Worm (Caenorhabditis elegans): ENCODE measurements around the gene unc-98.

DNA sequence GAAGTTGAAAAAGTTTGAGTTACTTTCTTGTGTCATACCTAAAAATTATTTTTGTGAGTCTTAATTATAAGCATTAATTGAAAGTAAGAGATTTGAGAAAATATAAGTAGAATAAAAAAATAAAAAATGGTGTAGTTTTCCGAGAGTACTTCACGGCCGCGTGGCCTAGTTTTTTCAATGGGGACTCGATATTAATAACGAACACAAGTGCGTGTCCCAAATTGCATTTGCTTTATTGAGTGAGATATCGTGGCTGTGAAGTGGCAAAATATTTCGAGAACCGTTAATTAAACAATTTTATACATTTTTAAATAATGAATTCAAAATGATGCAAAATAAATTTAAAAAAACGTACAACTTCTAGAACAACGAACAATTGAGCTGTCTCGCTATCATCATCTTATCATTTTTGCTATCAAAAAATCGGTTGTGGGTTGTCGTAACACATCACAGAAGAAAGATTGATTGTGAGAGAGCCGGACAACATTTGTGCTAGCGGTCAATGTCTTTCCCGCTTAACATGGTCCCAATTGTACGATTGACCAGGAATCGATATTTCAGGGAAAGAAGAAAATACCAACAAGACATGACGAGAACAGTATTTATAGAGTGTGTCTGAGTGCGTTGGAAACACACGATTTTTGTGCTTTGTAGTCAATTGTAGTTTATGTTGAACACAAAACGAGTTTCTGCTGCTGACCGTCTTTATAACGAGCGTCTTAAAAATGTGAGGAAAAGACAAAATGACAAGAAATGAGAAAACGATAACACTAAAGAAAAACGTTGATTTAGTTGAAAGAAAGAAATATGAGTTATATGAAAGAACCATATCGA lies 3.5 kb downstream of the unc-98 start, which contains the start of gene apy-1:
- TF ChIP-seq nhr-76 (tag; optimal IDR thresholded peaks at IDR 0.05) (no peak), skn-1 (tag; optimal IDR thresholded peaks at IDR 0.05) (no peak), ces-1 (GFP tag; optimal IDR thresholded peaks at IDR 0.05) (no peak), ztf-4 (tag; optimal IDR thresholded peaks at IDR 0.05) (no peak), aly-2 (tag; optimal IDR thresholded peaks at IDR 0.05) (no peak), fkh-10 (GFP tag; optimal IDR thresholded peaks at IDR 0.05) (no peak), unc-30 (tag; optimal IDR thresholded peaks at IDR 0.05) (no peak), unc-62 (GFP tag; optimal IDR thresholded peaks at IDR 0.05) (no peak), ceh-82 (tag; optimal IDR thresholded peaks at IDR 0.05) (peak in 2 of 3 experiments; percentile 2 to 3), isw-1 (GFP tag; IDR thresholded peaks at IDR 0.05) (no peak), pag-3 (tag; optimal IDR thresholded peaks at IDR 0.05; ENCODE audit: borderline replicate concordance, insufficient read depth) (no peak), lin-39 (tag; optimal IDR thresholded peaks at IDR 0.05) (no peak)

Measured in whole organism, L1 larva.